Fruit fly (Drosophila melanogaster): ENCODE measurements around the gene hfp.

Gene hfp

DNA sequence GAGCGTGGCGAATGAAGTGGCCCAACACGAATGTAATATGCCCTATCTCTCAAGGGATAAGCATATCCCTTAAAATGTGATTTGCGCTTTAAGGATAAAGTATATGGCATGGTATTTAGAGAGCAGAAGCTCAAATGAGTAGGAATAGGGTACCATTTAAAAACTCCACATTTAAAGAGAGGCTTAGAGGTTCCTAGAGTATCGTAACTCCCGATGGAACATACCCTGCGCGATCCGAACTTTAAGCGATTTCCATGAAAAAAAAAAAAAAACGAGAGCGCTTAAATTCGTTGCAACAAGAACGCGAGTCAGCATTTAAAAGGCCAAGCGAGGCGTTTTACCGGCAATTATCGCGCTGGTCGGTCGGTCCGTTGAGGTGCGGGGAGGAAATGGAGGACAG, 45.1 kb downstream of the hfp start:
- no peak for TF ChIP-seq usp (GFP tag; optimal IDR thresholded peaks at IDR 0.05)
- TF ChIP-seq psq (optimal IDR thresholded peaks at IDR 0.05), result no peak
- no peak for TF ChIP-seq EcR (GFP tag; optimal IDR thresholded peaks at IDR 0.05)

DNA sequence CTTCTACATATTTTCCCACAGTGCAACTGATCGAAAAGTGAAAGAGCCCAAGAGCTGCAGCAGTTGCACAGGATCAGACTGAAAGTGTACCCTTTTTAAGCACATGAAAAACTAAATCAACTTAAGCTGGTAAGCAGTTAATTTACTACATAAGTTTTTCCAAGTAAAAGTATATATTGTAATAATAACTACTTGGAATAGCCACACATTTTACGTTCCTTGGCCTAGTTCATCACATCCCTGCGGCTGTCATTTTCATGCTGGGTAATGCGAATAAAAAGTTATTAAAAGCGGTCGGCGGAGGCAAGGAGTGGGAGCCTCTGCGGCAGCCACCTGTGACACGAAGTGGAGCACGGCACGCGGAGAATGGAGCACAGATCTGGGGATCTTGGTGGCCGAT, 51.5 kb downstream of the hfp start:
- no peak for TF ChIP-seq Dll (optimal IDR thresholded peaks at IDR 0.05)
- TF ChIP-seq CG8478 (optimal IDR thresholded peaks at IDR 0.05), result no peak
- TF ChIP-seq usp (GFP tag; optimal IDR thresholded peaks at IDR 0.05), result no peak
- TF ChIP-seq pan (optimal IDR thresholded peaks at IDR 0.05), result no peak
- TF ChIP-seq psq (optimal IDR thresholded peaks at IDR 0.05), result no peak
- TF ChIP-seq EcR (GFP tag; optimal IDR thresholded peaks at IDR 0.05), result no peak

DNA sequence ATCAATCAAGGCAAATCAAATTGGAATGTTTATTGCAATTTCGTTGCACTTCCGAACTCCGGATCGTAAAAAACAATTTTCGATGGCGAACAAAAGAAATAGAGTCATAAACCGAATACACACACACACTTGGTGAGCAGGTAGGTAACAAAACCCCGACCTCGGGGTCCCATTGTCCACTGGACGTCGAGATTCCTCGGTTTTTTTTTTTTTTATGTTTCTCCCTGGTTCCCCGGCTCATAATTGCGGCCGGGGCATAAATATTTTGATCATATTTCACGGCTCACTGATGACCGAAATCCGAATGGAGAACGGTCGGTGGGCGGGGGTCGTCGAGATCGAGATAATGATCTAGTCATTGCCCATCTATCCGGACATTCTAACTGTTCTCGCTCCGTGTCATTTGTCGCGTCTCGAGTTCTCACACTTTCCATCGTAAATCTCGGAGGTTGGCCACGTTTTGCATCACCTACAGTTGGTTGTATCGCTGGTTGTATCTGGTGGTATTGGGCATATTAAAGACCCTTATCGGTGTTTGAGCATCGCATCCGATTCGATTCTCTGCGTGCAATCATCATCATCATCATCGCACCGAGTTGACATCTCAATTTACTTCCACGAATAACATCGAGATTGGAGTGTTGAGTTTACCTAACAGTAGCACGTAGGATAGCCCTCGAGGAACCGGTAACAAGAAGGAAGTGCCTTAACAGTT, 54.4 kb downstream of the hfp start:
- TF ChIP-seq EcR (GFP tag; optimal IDR thresholded peaks at IDR 0.05) (no peak), usp (GFP tag; optimal IDR thresholded peaks at IDR 0.05) (no peak), CG8478 (optimal IDR thresholded peaks at IDR 0.05) (no peak), Dll (optimal IDR thresholded peaks at IDR 0.05) (no peak), pan (optimal IDR thresholded peaks at IDR 0.05) (no peak)

Data from whole organism.